Fruit fly (Drosophila melanogaster) whole organism, embryonic: Measurements from ENCODE around the gene CG46244.

Experiments
- Bgb ChIP-seq: fragments of 200-800 bp; sonication (Bioruptor generic); IDR thresholded peaks from 2 replicates; pipeline ENCODE4 v1.3.6; 2022; ENCODE audit warnings: missing biosample characterization, missing genetic modification characterization; ENCODE audit not compliant: partially characterized antibody
- CG12299 ChIP-seq: fragments of 200-800 bp; sonication (Bioruptor generic); optimal IDR thresholded peaks from 2 replicates; lab custom pipeline; 2018; ENCODE audit warnings: missing biosample characterization, mild to moderate bottlenecking, missing genetic modification characterization
- CG13296 ChIP-seq: fragments of 200-800 bp; sonication (Bioruptor generic); optimal IDR thresholded peaks from 3 replicates; lab custom pipeline; 2018; ENCODE audit warnings: missing biosample characterization, mild to moderate bottlenecking, missing genetic modification characterization
- CG13624 ChIP-seq: fragments of 200-800 bp; sonication (Bioruptor generic); optimal IDR thresholded peaks from 2 replicates; lab custom pipeline; 2016; ENCODE audit warnings: missing biosample characterization, missing genetic modification characterization
- CG14050 ChIP-seq: fragments of 200-800 bp; sonication (Bioruptor generic); IDR thresholded peaks from 3 replicates; pipeline ENCODE4 v1.3.6; 2022; ENCODE audit warnings: missing biosample characterization, missing genetic modification characterization
- CG15269 ChIP-seq: fragments of 200-800 bp; sonication (Bioruptor generic); optimal IDR thresholded peaks from 2 replicates; lab custom pipeline; 2018; ENCODE audit warnings: missing biosample characterization, mild to moderate bottlenecking, missing genetic modification characterization, moderate library complexity
- CG17385 ChIP-seq: fragments of 200-800 bp; sonication (Bioruptor generic); optimal IDR thresholded peaks from 3 replicates; lab custom pipeline; 2018; ENCODE audit warnings: missing biosample characterization, mild to moderate bottlenecking, missing genetic modification characterization
- CG17802 ChIP-seq: fragments of 200-800 bp; sonication (Bioruptor generic); optimal IDR thresholded peaks from 2 replicates; lab custom pipeline; 2018; ENCODE audit warnings: missing biosample characterization, mild to moderate bottlenecking, missing genetic modification characterization, moderate library complexity
- CG2116 ChIP-seq: fragments of 200-800 bp; sonication (Bioruptor generic); optimal IDR thresholded peaks from 3 replicates; lab custom pipeline; 2018; ENCODE audit warnings: missing biosample characterization, mild to moderate bottlenecking, missing genetic modification characterization
- CG30020 ChIP-seq: fragments of 200-800 bp; optimal IDR thresholded peaks from 2 replicates; lab custom pipeline; 2019; ENCODE audit warnings: missing biosample characterization, mild to moderate bottlenecking, missing genetic modification characterization, moderate library complexity
- CG34422 ChIP-seq: fragments of 200-800 bp; sonication (Bioruptor generic); IDR thresholded peaks from 3 replicates; pipeline ENCODE4 v1.3.6; 2022; ENCODE audit warnings: missing biosample characterization, missing genetic modification characterization
- CG42726 ChIP-seq: fragments of 200-800 bp; sonication (Bioruptor generic); IDR thresholded peaks from 2 replicates; pipeline ENCODE4 v1.3.6; 2022; ENCODE audit warnings: missing biosample characterization, missing genetic modification characterization; ENCODE audit not compliant: partially characterized antibody
- CG4404 ChIP-seq: fragments of 200-800 bp; sonication (Bioruptor generic); IDR thresholded peaks from 2 replicates; pipeline ENCODE4 v1.3.6; 2022; ENCODE audit warnings: missing biosample characterization, missing genetic modification characterization
- CG4730 ChIP-seq: fragments of 200-800 bp; sonication (Bioruptor generic); IDR thresholded peaks from 2 replicates; pipeline ENCODE4 v1.3.6; 2022; ENCODE audit warnings: missing biosample characterization, missing genetic modification characterization
- CG4820 ChIP-seq: fragments of 200-800 bp; sonication (Bioruptor generic); optimal IDR thresholded peaks from 3 replicates; lab custom pipeline; 2016; ENCODE audit warnings: missing biosample characterization, missing genetic modification characterization
- CG7745 ChIP-seq: fragments of 200-800 bp; sonication (Bioruptor generic); optimal IDR thresholded peaks from 2 replicates; lab custom pipeline; 2018; ENCODE audit warnings: missing biosample characterization, mild to moderate bottlenecking, missing genetic modification characterization, moderate library complexity
- CG7963 ChIP-seq: fragments of 200-800 bp; sonication (Bioruptor generic); IDR thresholded peaks from 3 replicates; pipeline ENCODE4 v1.3.6; 2022; ENCODE audit warnings: missing biosample characterization, missing genetic modification characterization; ENCODE audit not compliant: partially characterized antibody
- CG8089 ChIP-seq: fragments of 200-800 bp; sonication (Bioruptor generic); optimal IDR thresholded peaks from 3 replicates; lab custom pipeline; 2016; ENCODE audit warnings: missing biosample characterization, missing genetic modification characterization
- CG9727 ChIP-seq: fragments of 200-800 bp; sonication (Bioruptor generic); optimal IDR thresholded peaks from 3 replicates; lab custom pipeline; 2017; ENCODE audit warnings: missing biosample characterization, mild to moderate bottlenecking, missing genetic modification characterization
- Dad ChIP-seq: fragments of 200-800 bp; sonication (Bioruptor generic); optimal IDR thresholded peaks from 3 replicates; lab custom pipeline; 2016; ENCODE audit warnings: missing biosample characterization, missing genetic modification characterization
- Eip74EF ChIP-seq, 2 experiments: fragments of 200-800 bp in 1 of 2; fragments of >200 bp in 1 of 2; sonication (Bioruptor generic) in 1 of 2; optimal IDR thresholded peaks; 2 replicates each; lab custom pipeline; 2017 to 2019; ENCODE audit warnings: missing biosample characterization in 2 of 2, missing genetic modification characterization in 2 of 2, mild to moderate bottlenecking in 1 of 2, moderate library complexity in 1 of 2
- Hr51 ChIP-seq, 2 experiments: fragments of 200-800 bp; sonication (Bioruptor generic); optimal IDR thresholded peaks; 2 replicates in 1 of 2; 3 replicates in 1 of 2; lab custom pipeline; 2016 to 2018; ENCODE audit warnings: missing biosample characterization in 2 of 2, missing genetic modification characterization in 2 of 2, mild to moderate bottlenecking in 1 of 2, moderate library complexity in 1 of 2
- Myb ChIP-seq: fragments of 200-800 bp; sonication (Bioruptor generic); optimal IDR thresholded peaks from 2 replicates; lab custom pipeline; 2016; ENCODE audit warnings: missing biosample characterization, missing genetic modification characterization
- NC2β ChIP-seq: fragments of 200-800 bp; sonication (Bioruptor generic); optimal IDR thresholded peaks from 2 replicates; lab custom pipeline; 2016; ENCODE audit warnings: missing biosample characterization, missing genetic modification characterization
- Neu2 ChIP-seq: fragments of 200-800 bp; sonication (Bioruptor generic); optimal IDR thresholded peaks from 3 replicates; lab custom pipeline; 2016; ENCODE audit warnings: missing biosample characterization, missing genetic modification characterization, borderline replicate concordance
- Rfx ChIP-seq: fragments of 200-800 bp; sonication (Bioruptor generic); IDR thresholded peaks from 2 replicates; pipeline ENCODE4 v1.3.6; 2022; ENCODE audit warnings: missing biosample characterization, missing genetic modification characterization
- Sox100B ChIP-seq: fragments of 200-800 bp; sonication (Bioruptor generic); optimal IDR thresholded peaks from 3 replicates; lab custom pipeline; 2018; ENCODE audit warnings: missing biosample characterization, mild to moderate bottlenecking, missing genetic modification characterization
- aop ChIP-seq: fragments of 200-800 bp; sonication (Bioruptor generic); IDR thresholded peaks from 2 replicates; pipeline ENCODE4 v1.3.6; 2022; ENCODE audit warnings: missing biosample characterization, missing genetic modification characterization
- ara ChIP-seq: fragments of 200-800 bp; sonication (Bioruptor generic); IDR thresholded peaks from 2 replicates; pipeline ENCODE4 v1.3.6; 2022; ENCODE audit warnings: missing biosample characterization, missing genetic modification characterization
- bsh ChIP-seq, 2 experiments: fragments of 200-800 bp; sonication (Bioruptor generic); optimal IDR thresholded peaks; 2 replicates each; lab custom pipeline; 2017 to 2018; ENCODE audit warnings: mild to moderate bottlenecking in 2 of 2, missing biosample characterization in 2 of 2, missing genetic modification characterization in 2 of 2, moderate library complexity in 1 of 2
- chm ChIP-seq: fragments of 200-800 bp; sonication (Bioruptor generic); IDR thresholded peaks from 2 replicates; pipeline ENCODE4 v1.3.6; 2022; ENCODE audit warnings: missing biosample characterization, missing genetic modification characterization
- dm ChIP-seq: fragments of 200-800 bp; sonication (Bioruptor generic); optimal IDR thresholded peaks from 3 replicates; lab custom pipeline; 2016; ENCODE audit warnings: missing biosample characterization, missing genetic modification characterization
- dmrt11E ChIP-seq: fragments of 200-800 bp; sonication (Bioruptor generic); optimal IDR thresholded peaks from 3 replicates; lab custom pipeline; 2018; ENCODE audit warnings: missing biosample characterization, mild to moderate bottlenecking, missing genetic modification characterization, moderate library complexity
- ems ChIP-seq: fragments of 200-800 bp; sonication (Bioruptor generic); optimal IDR thresholded peaks from 3 replicates; lab custom pipeline; 2016; ENCODE audit warnings: missing biosample characterization, missing genetic modification characterization
- esg ChIP-seq: fragments of 200-800 bp; sonication (Bioruptor generic); conservative IDR thresholded peaks from 2 replicates; pipeline ENCODE4 v1.3.6; 2022; ENCODE audit warnings: missing biosample characterization, missing genetic modification characterization
- gem ChIP-seq: fragments of 200-800 bp; sonication (Bioruptor generic); optimal IDR thresholded peaks from 2 replicates; lab custom pipeline; 2019; ENCODE audit warnings: missing biosample characterization, mild to moderate bottlenecking, missing genetic modification characterization, moderate library complexity
- gsb-n ChIP-seq: fragments of 200-800 bp; sonication (Bioruptor generic); optimal IDR thresholded peaks from 3 replicates; lab custom pipeline; 2018; ENCODE audit warnings: missing biosample characterization, mild to moderate bottlenecking, missing genetic modification characterization
- inv ChIP-seq: fragments of 200-800 bp; sonication (Bioruptor generic); IDR thresholded peaks from 2 replicates; pipeline ENCODE4 v1.3.6; 2022; ENCODE audit warnings: missing biosample characterization, missing genetic modification characterization; ENCODE audit not compliant: partially characterized antibody
- klu ChIP-seq: fragments of 200-800 bp; sonication (Bioruptor generic); IDR thresholded peaks from 2 replicates; pipeline ENCODE4 v1.3.6; 2022; ENCODE audit warnings: missing biosample characterization, missing genetic modification characterization
- mirr ChIP-seq: fragments of 200-800 bp; sonication (Bioruptor generic); optimal IDR thresholded peaks from 3 replicates; lab custom pipeline; 2018; ENCODE audit warnings: missing biosample characterization, mild to moderate bottlenecking, missing genetic modification characterization
- pb ChIP-seq: fragments of 200-800 bp; sonication (Bioruptor generic); optimal IDR thresholded peaks from 3 replicates; lab custom pipeline; 2016; ENCODE audit warnings: missing biosample characterization, missing genetic modification characterization
- pita ChIP-seq: fragments of 200-800 bp; sonication (Bioruptor generic); optimal IDR thresholded peaks from 2 replicates; lab custom pipeline; 2017; ENCODE audit warnings: missing biosample characterization, mild to moderate bottlenecking, missing genetic modification characterization
- repo ChIP-seq: fragments of 200-800 bp; sonication (Bioruptor generic); optimal IDR thresholded peaks from 2 replicates; lab custom pipeline; 2016; ENCODE audit warnings: missing biosample characterization, missing genetic modification characterization
- row ChIP-seq: fragments of 200-800 bp; sonication (Bioruptor generic); IDR thresholded peaks from 3 replicates; pipeline ENCODE4 v1.3.6; 2022; ENCODE audit warnings: missing biosample characterization, missing genetic modification characterization
- sqz ChIP-seq: fragments of 200-800 bp; sonication (Bioruptor generic); optimal IDR thresholded peaks from 3 replicates; lab custom pipeline; 2018; ENCODE audit warnings: missing biosample characterization, mild to moderate bottlenecking, missing genetic modification characterization
- trh ChIP-seq: fragments of 200-800 bp; sonication (Bioruptor generic); optimal IDR thresholded peaks from 2 replicates; lab custom pipeline; 2016; ENCODE audit warnings: missing biosample characterization, missing genetic modification characterization
- ttk ChIP-seq: fragments of 200-800 bp; sonication (Bioruptor generic); IDR thresholded peaks from 2 replicates; pipeline ENCODE4 v2.1.2; 2022; ENCODE audit warnings: missing biosample characterization, missing genetic modification characterization
- vnd ChIP-seq: fragments of 200-800 bp; sonication (Bioruptor generic); IDR thresholded peaks from 3 replicates; pipeline ENCODE4 v1.3.6; 2022; ENCODE audit warnings: missing biosample characterization, missing genetic modification characterization; ENCODE audit not compliant: partially characterized antibody
- zen ChIP-seq: fragments of 200-800 bp; sonication (Bioruptor generic); optimal IDR thresholded peaks from 3 replicates; lab custom pipeline; 2018; ENCODE audit warnings: missing biosample characterization, mild to moderate bottlenecking, missing genetic modification characterization, moderate library complexity

Gene CG46244

DNA sequence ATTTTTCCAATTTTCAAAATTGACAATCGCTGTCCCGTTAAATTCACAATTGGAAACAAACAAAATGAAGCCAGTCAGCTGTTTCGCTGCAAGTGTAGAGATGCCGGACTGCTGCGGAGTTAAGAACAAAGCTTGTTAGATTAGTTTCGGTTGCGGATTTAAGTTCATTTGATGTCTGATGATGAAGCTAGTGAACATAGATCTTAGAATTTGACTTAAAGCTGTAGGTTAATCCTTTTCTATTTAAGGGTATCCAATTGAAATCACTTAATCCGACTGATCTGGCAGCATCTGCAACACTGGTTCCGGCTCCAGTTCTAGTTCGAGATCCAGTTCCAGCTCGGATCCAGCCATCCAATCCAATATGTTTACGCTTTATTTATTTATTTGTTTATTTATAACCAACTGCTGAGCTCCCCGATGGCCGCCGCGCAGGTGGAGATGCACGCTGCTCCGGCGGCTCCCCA, 22.4 kb upstream of the CG46244 start, which contains the start of the genes PCNA2 and CG10366 (continued):
- peak; percentile 69 for TF ChIP-seq Dad (GFP tag; lab: Kevin White, UChicago)
- peak in 1 of 2 experiments; percentile 8 for TF ChIP-seq Eip74EF (GFP tag; optimal IDR thresholded peaks at IDR 0.05; lab: Kevin White, UChicago)
- TF ChIP-seq pb (GFP tag; lab: Kevin White, UChicago), result peak; percentile 32
- peak; percentile 15; the same call in 1 of the 2 replicates for TF ChIP-seq CG4404 (GFP tag; lab: Robert Waterston, UW)
- peak; percentile 53; the same call in 1 of the 2 replicates for TF ChIP-seq Bgb
- TF ChIP-seq gsb-n (tag; lab: Kevin White, UChicago), result peak; percentile 75
- TF ChIP-seq row, result peak; percentile 85
- no peak for TF ChIP-seq Neu2 (GFP tag; lab: Kevin White, UChicago)
- TF ChIP-seq CG14050 (GFP tag; lab: Robert Waterston, UW), result no peak
- TF ChIP-seq sqz (GFP tag; lab: Kevin White, UChicago), result no peak
- peak; percentile 63 for TF ChIP-seq dm (GFP tag; lab: Kevin White, UChicago)
- TF ChIP-seq CG17385 (GFP tag; lab: Kevin White, UChicago), result peak; percentile 44
- peak; percentile 72 for TF ChIP-seq ems
- TF ChIP-seq mirr (GFP tag; lab: Kevin White, UChicago), result peak; percentile 60
- TF ChIP-seq ara (GFP tag; lab: Robert Waterston, UW), result peak; percentile 51; the same call in 1 of the 2 replicates
- 0 out of 2 replicates have a peak, but pooled peaks have one; percentile 7 for TF ChIP-seq CG42726 (GFP tag; lab: Robert Waterston, UW)
- TF ChIP-seq CG4820 (GFP tag; lab: Kevin White, UChicago), result peak; percentile 66
- TF ChIP-seq bsh (GFP tag; optimal IDR thresholded peaks at IDR 0.05; lab: Kevin White, UChicago), result peak in 1 of 2 experiments; percentile 60
- TF ChIP-seq aop (GFP tag; lab: Robert Waterston, UW), result no peak
- TF ChIP-seq vnd (GFP tag; lab: Robert Waterston, UW), result peak; percentile 39; the same call in 1 of the 3 replicates
- peak; percentile 13 for TF ChIP-seq CG17802 (tag; lab: Kevin White, UChicago)
- TF ChIP-seq CG13296, result peak; percentile 64
- TF ChIP-seq trh, result peak; percentile 12
- no peak for TF ChIP-seq chm (GFP tag; lab: Robert Waterston, UW)
- TF ChIP-seq CG9727 (GFP tag; lab: Kevin White, UChicago), result peak; percentile 57
- no peak for TF ChIP-seq pita (GFP tag; lab: Kevin White, UChicago)
- TF ChIP-seq repo, result peak; percentile 61
- TF ChIP-seq CG8089 (GFP tag; lab: Kevin White, UChicago), result peak; percentile 62
- TF ChIP-seq Hr51 (GFP tag; optimal IDR thresholded peaks at IDR 0.05; lab: Kevin White, UChicago), result peak; percentile 49 to 56
- TF ChIP-seq dmrt11E (tag; lab: Kevin White, UChicago), result peak; percentile 62
- TF ChIP-seq klu, result peak; percentile 25; the same call in 1 of the 2 replicates
- peak; percentile 45; the same call in 1 of the 2 replicates for TF ChIP-seq esg (GFP tag; lab: Robert Waterston, UW)
- TF ChIP-seq CG2116 (GFP tag; lab: Kevin White, UChicago), result peak; percentile 66
- TF ChIP-seq inv (GFP tag; lab: Robert Waterston, UW), result peak; percentile 67; the same call in 1 of the 2 replicates
- TF ChIP-seq ttk (GFP tag; lab: Robert Waterston, UW), result no peak
- 0 out of 3 replicates have a peak, but pooled peaks have one; percentile 21 for TF ChIP-seq CG34422 (GFP tag; lab: Robert Waterston, UW)
- TF ChIP-seq CG7963, result no peak
- no peak for TF ChIP-seq CG4730 (GFP tag; lab: Robert Waterston, UW)
- TF ChIP-seq CG15269 (tag; lab: Kevin White, UChicago), result peak; percentile 67
- peak; percentile 44 for TF ChIP-seq CG12299
- no peak for TF ChIP-seq Sox100B (GFP tag; lab: Kevin White, UChicago)
- peak; percentile 76 for TF ChIP-seq NC2β (GFP tag; lab: Kevin White, UChicago)
- TF ChIP-seq CG13624 (GFP tag; lab: Kevin White, UChicago), result peak; percentile 69
- TF ChIP-seq CG7745, result no peak
- peak; percentile 52 for TF ChIP-seq CG30020 (tag; lab: Kevin White, UChicago)
- peak; percentile 79 for TF ChIP-seq Myb
- TF ChIP-seq gem (tag; lab: Kevin White, UChicago), result peak; percentile 78
- TF ChIP-seq zen (tag; lab: Kevin White, UChicago), result peak; percentile 54
- peak; percentile 79 for TF ChIP-seq Rfx (GFP tag; lab: Robert Waterston, UW)
